Fruit fly (Drosophila melanogaster) whole organism, larva: ENCODE data around the gene CG33257.

Experiments
- noc ChIP-seq: fragments of 200-800 bp; sonication (Bioruptor generic); optimal IDR thresholded peaks from 3 replicates; lab custom pipeline; 2019; ENCODE audit warnings: missing biosample characterization, mild to moderate bottlenecking, missing genetic modification characterization, moderate library complexity

The CG33257 gene

DNA sequence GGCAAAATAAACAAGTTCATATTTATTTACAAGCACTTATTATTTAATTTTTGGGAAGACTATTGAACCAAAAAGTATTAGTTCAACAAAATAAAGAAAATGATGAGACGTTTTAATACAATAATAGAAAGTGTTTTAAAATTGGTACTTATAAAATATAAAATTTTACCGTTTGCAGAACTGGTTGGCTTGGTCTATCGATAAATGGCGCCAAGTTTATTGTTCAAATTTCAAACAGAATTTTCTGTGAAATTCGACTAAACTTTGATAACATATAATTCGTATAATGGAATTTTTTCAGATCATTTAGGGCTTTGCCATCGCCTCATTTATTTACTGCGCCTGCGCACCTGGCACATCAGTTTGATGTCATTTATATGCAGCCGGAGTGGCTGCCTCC, 44.7 kb downstream of the CG33257 start:
- no peak for TF ChIP-seq noc

DNA sequence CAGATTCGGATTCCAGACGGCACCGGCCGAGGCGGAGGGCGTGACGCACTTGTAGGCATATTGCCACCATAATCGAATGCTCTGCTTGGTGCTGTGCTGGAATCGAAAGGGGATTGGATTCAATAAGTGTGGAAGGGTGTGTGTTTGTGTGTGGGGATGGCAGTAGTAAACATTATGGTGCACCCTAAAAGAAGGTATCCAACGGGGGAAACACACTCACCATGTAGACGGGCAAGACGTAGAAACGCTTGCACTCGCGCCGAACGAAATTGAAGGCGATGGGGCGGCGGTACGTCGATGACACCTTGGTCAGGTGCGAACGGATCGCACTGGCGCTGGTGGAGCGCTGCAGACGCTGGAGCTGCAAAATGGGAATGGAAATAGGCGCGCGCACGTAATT, 45.1 kb downstream of the CG33257 start:
- TF ChIP-seq noc: no peak

DNA sequence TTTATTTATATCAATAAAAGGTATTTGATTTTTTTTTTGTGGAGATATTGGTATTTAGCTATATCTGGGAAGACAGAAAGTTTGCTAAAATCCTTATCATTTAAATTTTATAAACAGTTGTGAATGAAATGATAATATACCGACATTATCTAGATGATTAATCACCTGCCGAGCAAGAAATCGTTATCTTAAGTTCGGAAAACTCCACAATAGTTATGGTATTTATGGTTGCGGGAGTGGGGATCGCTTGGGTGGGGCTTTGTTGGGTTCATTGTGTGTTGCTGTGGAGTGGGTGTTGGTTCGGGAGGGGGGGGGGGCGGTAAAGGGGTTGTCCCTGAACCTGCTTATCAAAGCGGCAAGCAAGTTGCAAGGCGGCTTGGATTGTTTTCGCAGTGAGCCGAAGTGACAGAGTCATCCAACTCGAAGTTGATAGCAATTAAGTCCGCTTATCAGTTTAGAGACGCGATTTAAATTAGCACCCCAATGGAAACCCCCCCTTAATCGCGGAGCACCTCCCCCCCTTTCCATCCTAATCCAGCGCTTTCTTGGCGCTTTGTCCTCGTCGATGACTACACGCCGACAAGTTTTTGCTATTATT, 46.2 kb downstream of the CG33257 start:
- TF ChIP-seq noc: peak; percentile 8

DNA sequence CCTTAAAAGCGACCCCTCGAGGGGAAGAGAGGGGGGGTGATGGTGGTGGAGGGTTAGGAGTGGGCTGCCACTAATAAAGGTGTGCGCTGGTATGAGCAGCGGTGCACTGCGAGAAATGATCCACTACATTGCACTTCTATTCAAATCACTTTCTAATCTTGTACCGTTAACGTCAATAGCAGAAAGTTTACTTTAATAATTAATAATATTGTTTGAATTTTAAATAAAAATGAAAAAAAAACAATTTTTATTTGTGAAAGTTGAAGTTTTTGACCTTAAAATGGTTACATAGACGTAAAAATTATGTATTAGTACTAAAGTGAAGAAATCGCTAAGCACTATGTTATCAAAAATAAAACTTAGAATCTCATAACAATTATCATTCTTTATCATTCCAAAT, 46.8 kb downstream of the CG33257 start:
- TF ChIP-seq noc: no peak

DNA sequence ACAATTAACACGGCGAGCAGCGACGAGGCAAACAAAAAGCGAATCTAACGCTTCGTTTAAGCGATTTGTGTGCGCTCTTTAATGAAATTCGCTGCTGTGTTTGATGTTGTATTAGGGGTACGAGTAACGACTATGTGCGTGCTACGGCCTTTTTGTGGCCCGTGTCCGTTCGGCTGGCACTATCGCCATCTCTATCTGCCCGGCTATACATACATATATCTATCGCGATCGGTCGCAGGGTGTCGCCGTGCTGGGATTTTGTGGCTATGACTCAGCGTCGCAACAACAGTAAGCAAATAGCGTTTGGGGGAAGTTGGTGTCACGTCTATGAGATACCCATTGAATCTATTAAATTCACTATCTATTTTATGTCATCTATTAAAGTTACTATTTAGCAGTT, 47.6 kb downstream of the CG33257 start:
- TF ChIP-seq noc: no peak

DNA sequence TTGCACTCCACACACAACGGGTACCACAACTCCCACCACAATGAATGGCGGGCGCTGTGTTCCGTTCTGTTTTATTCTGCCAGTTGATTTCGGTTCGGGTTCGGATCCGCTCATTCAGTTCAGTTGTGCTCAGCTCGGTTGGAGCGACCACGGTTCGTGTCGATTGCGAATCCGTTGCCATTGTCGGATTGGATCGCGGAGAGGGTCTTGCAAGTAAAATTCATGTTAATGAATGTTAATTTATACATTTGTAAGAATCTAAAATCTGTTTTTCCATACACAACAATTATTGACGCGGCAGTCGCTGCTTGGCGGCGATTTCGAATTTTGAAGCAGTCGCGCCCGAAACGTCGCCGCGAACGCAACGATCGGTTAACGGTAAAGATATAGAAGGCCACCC, 48.4 kb downstream of the CG33257 start, which contains the start of gene Gagr:
Gene Gagr, plus strand, starts transcription at position 81 of the 400 bp plus-strand sequence.
- TF ChIP-seq noc: no peak
